Fruit fly (Drosophila melanogaster) whole organism, embryonic: ENCODE measurements around the gene CG14868.

ENCODE experiments used
- Adf1 ChIP-seq: fragments of 200-800 bp; sonication (Bioruptor generic); IDR thresholded peaks from 2 replicates; pipeline ENCODE4 v1.3.6; 2022; ENCODE audit warnings: missing biosample characterization, missing genetic modification characterization
- Aef1 ChIP-seq: fragments of 200-800 bp; sonication (Bioruptor generic); IDR thresholded peaks from 3 replicates; pipeline ENCODE4 v1.3.6; 2022; ENCODE audit warnings: missing biosample characterization, missing genetic modification characterization
- Asciz ChIP-seq: fragments of 200-800 bp; sonication (Bioruptor generic); optimal IDR thresholded peaks from 2 replicates; lab custom pipeline; 2017; ENCODE audit warnings: missing biosample characterization, mild to moderate bottlenecking, missing genetic modification characterization, missing genetic modification reagents
- CG10431 ChIP-seq: fragments of 200-800 bp; sonication (Bioruptor generic); optimal IDR thresholded peaks from 3 replicates; lab custom pipeline; 2018; ENCODE audit warnings: missing biosample characterization, mild to moderate bottlenecking, missing genetic modification characterization
- CG12236 ChIP-seq: fragments of 200-800 bp; sonication (Bioruptor generic); optimal IDR thresholded peaks from 2 replicates; lab custom pipeline; 2016; ENCODE audit warnings: missing biosample characterization, missing genetic modification characterization
- CG12769 ChIP-seq: fragments of 200-800 bp; sonication (Bioruptor generic); optimal IDR thresholded peaks from 2 replicates; lab custom pipeline; 2019; ENCODE audit warnings: missing biosample characterization, mild to moderate bottlenecking, missing genetic modification characterization, moderate library complexity
- CG15479 ChIP-seq: fragments of 200-800 bp; sonication (Bioruptor generic); optimal IDR thresholded peaks from 3 replicates; lab custom pipeline; 2019; ENCODE audit warnings: missing biosample characterization, mild to moderate bottlenecking, missing genetic modification characterization, moderate library complexity
- CG15696 ChIP-seq: fragments of 200-800 bp; sonication (Bioruptor generic); optimal IDR thresholded peaks from 2 replicates; lab custom pipeline; 2019; ENCODE audit warnings: missing biosample characterization, mild to moderate bottlenecking, missing genetic modification characterization, moderate library complexity
- CG32767 ChIP-seq: fragments of 200-800 bp; sonication (Bioruptor generic); IDR thresholded peaks from 2 replicates; pipeline ENCODE4 v1.3.6; 2022; ENCODE audit warnings: missing biosample characterization, missing genetic modification characterization
- CG32772 ChIP-seq: fragments of 200-800 bp; sonication (Bioruptor generic); IDR thresholded peaks from 2 replicates; pipeline ENCODE4 v1.3.6; 2022; ENCODE audit warnings: missing biosample characterization, missing genetic modification characterization
- CG33557 ChIP-seq: fragments of 200-800 bp; sonication (Bioruptor generic); optimal IDR thresholded peaks from 2 replicates; lab custom pipeline; 2019; ENCODE audit warnings: missing biosample characterization, mild to moderate bottlenecking, missing genetic modification characterization, moderate library complexity
- CG3847 ChIP-seq: fragments of 200-800 bp; sonication (Bioruptor generic); IDR thresholded peaks from 2 replicates; pipeline ENCODE4 v1.3.6; 2022; ENCODE audit warnings: missing biosample characterization, missing genetic modification characterization
- CG4707 ChIP-seq: fragments of 200-800 bp; sonication (Bioruptor generic); optimal IDR thresholded peaks from 2 replicates; lab custom pipeline; 2018; ENCODE audit warnings: missing biosample characterization, mild to moderate bottlenecking, missing genetic modification characterization, moderate library complexity
- CG4820 ChIP-seq: fragments of 200-800 bp; sonication (Bioruptor generic); optimal IDR thresholded peaks from 3 replicates; lab custom pipeline; 2016; ENCODE audit warnings: missing biosample characterization, missing genetic modification characterization
- CG6254 ChIP-seq: fragments of 200-800 bp; sonication (Bioruptor generic); optimal IDR thresholded peaks from 3 replicates; lab custom pipeline; 2017; ENCODE audit warnings: mild to moderate bottlenecking, missing biosample characterization, missing genetic modification reagents, missing genetic modification characterization
- CG7372 ChIP-seq: fragments of 200-800 bp; sonication (Bioruptor generic); IDR thresholded peaks from 2 replicates; pipeline ENCODE4 v1.3.6; 2022; ENCODE audit warnings: missing biosample characterization, missing genetic modification characterization
- CG7745 ChIP-seq: fragments of 200-800 bp; sonication (Bioruptor generic); optimal IDR thresholded peaks from 2 replicates; lab custom pipeline; 2018; ENCODE audit warnings: missing biosample characterization, mild to moderate bottlenecking, missing genetic modification characterization, moderate library complexity
- CG9727 ChIP-seq: fragments of 200-800 bp; sonication (Bioruptor generic); optimal IDR thresholded peaks from 3 replicates; lab custom pipeline; 2017; ENCODE audit warnings: missing biosample characterization, mild to moderate bottlenecking, missing genetic modification characterization
- CG9876 ChIP-seq: fragments of 200-800 bp; sonication (Bioruptor generic); optimal IDR thresholded peaks from 2 replicates; lab custom pipeline; 2016; ENCODE audit warnings: missing biosample characterization, missing genetic modification characterization
- CrebB ChIP-seq: fragments of 200-800 bp; sonication (Bioruptor generic); optimal IDR thresholded peaks from 3 replicates; lab custom pipeline; 2018; ENCODE audit warnings: missing biosample characterization, mild to moderate bottlenecking, missing genetic modification characterization
- D ChIP-seq, 2 experiments: fragments of 200-800 bp in 1 of 2; fragments of >200 bp in 1 of 2; sonication (Bioruptor generic) in 1 of 2; optimal IDR thresholded peaks; 2 replicates in 1 of 2; 3 replicates in 1 of 2; lab custom pipeline; 2017; ENCODE audit warnings: mild to moderate bottlenecking in 1 of 2, missing biosample characterization in 1 of 2, missing genetic modification characterization in 1 of 2, missing genetic modification reagents in 1 of 2
- Dip3 ChIP-seq: fragments of 200-800 bp; sonication (Bioruptor generic); optimal IDR thresholded peaks from 3 replicates; lab custom pipeline; 2016; ENCODE audit warnings: missing biosample characterization, missing genetic modification characterization
- Elba2 ChIP-seq: fragments of 200-800 bp; sonication (Bioruptor generic); optimal IDR thresholded peaks from 3 replicates; lab custom pipeline; 2016; ENCODE audit warnings: missing biosample characterization, missing genetic modification characterization
- Fer1 ChIP-seq: fragments of 200-800 bp; sonication (Bioruptor generic); optimal IDR thresholded peaks from 2 replicates; lab custom pipeline; 2017; ENCODE audit warnings: missing biosample characterization, mild to moderate bottlenecking, missing genetic modification characterization
- Gsc ChIP-seq: fragments of 200-800 bp; sonication (Bioruptor generic); IDR thresholded peaks from 2 replicates; pipeline ENCODE4 v1.3.6; 2022; ENCODE audit warnings: missing biosample characterization, missing genetic modification characterization
- H15 ChIP-seq: fragments of 200-800 bp; sonication (Bioruptor generic); IDR thresholded peaks from 3 replicates; pipeline ENCODE4 v1.3.6; 2022; ENCODE audit warnings: missing biosample characterization, missing genetic modification characterization
- Myb ChIP-seq: fragments of 200-800 bp; sonication (Bioruptor generic); optimal IDR thresholded peaks from 2 replicates; lab custom pipeline; 2016; ENCODE audit warnings: missing biosample characterization, missing genetic modification characterization
- Neu2 ChIP-seq: fragments of 200-800 bp; sonication (Bioruptor generic); optimal IDR thresholded peaks from 3 replicates; lab custom pipeline; 2016; ENCODE audit warnings: missing biosample characterization, missing genetic modification characterization, borderline replicate concordance
- Pdp1 ChIP-seq, 2 experiments: fragments of 200-800 bp; sonication (Bioruptor generic); optimal IDR thresholded peaks; 3 replicates each; lab custom pipeline; 2016; ENCODE audit warnings: missing biosample characterization in 2 of 2, missing genetic modification characterization in 2 of 2, mild to moderate bottlenecking in 1 of 2, moderate library complexity in 1 of 2
- Ravus ChIP-seq: fragments of 200-800 bp; sonication (Bioruptor generic); IDR thresholded peaks from 2 replicates; pipeline ENCODE4 v1.3.6; 2022; ENCODE audit warnings: missing biosample characterization, missing genetic modification characterization
- Rx ChIP-seq: fragments of 200-800 bp; sonication (Bioruptor generic); IDR thresholded peaks from 2 replicates; pipeline ENCODE4 v1.3.6; 2022; ENCODE audit warnings: missing biosample characterization, missing genetic modification characterization
- Sox102F ChIP-seq: fragments of 200-800 bp; sonication (Bioruptor generic); optimal IDR thresholded peaks from 2 replicates; lab custom pipeline; 2018; ENCODE audit warnings: missing biosample characterization, mild to moderate bottlenecking, missing genetic modification characterization, moderate library complexity
- Trl ChIP-seq, 3 experiments: fragments of >200 bp in 2 of 3; fragments of 200-800 bp in 1 of 3; sonication (Bioruptor generic) in 1 of 3; optimal IDR thresholded peaks; 2 replicates in 1 of 3; 3 replicates in 2 of 3; lab custom pipeline; 2016 to 2017; ENCODE audit warnings: missing biosample characterization in 1 of 3, missing genetic modification characterization in 1 of 3
- ac ChIP-seq: fragments of 200-800 bp; sonication (Bioruptor generic); optimal IDR thresholded peaks from 3 replicates; lab custom pipeline; 2017; ENCODE audit warnings: missing biosample characterization, mild to moderate bottlenecking, missing genetic modification characterization
- cad ChIP-seq: fragments of >200 bp; optimal IDR thresholded peaks from 2 replicates; lab custom pipeline; 2017; ENCODE audit warnings: missing biosample characterization, missing genetic modification characterization
- cg ChIP-seq: fragments of 200-800 bp; sonication (Bioruptor generic); optimal IDR thresholded peaks from 3 replicates; lab custom pipeline; 2019; ENCODE audit warnings: missing biosample characterization, mild to moderate bottlenecking, missing genetic modification characterization, moderate library complexity
- ewg ChIP-seq: fragments of 200-800 bp; sonication (Bioruptor generic); optimal IDR thresholded peaks from 3 replicates; lab custom pipeline; 2017; ENCODE audit warnings: mild to moderate bottlenecking, missing biosample characterization, missing genetic modification reagents, missing genetic modification characterization
- exex ChIP-seq: fragments of 200-800 bp; sonication (Bioruptor generic); optimal IDR thresholded peaks from 4 replicates; lab custom pipeline; 2018; ENCODE audit warnings: missing biosample characterization, mild to moderate bottlenecking, missing genetic modification characterization, moderate library complexity
- grn ChIP-seq: fragments of 200-800 bp; sonication (Bioruptor generic); optimal IDR thresholded peaks from 3 replicates; lab custom pipeline; 2017; ENCODE audit warnings: missing biosample characterization, missing genetic modification characterization
- h ChIP-seq: fragments of >200 bp; optimal IDR thresholded peaks from 2 replicates; lab custom pipeline; 2017
- her ChIP-seq: fragments of 200-800 bp; sonication (Bioruptor generic); optimal IDR thresholded peaks from 2 replicates; lab custom pipeline; 2016; ENCODE audit warnings: missing biosample characterization, missing genetic modification characterization
- knrl ChIP-seq: fragments of 200-800 bp; sonication (Bioruptor generic); IDR thresholded peaks from 3 replicates; pipeline ENCODE4 v1.3.6; 2022; ENCODE audit warnings: missing biosample characterization, missing genetic modification characterization; ENCODE audit not compliant: partially characterized antibody
- lab ChIP-seq: fragments of 200-800 bp; sonication (Bioruptor generic); optimal IDR thresholded peaks from 3 replicates; lab custom pipeline; 2017; ENCODE audit warnings: missing biosample characterization, missing genetic modification characterization, mild to moderate bottlenecking, moderate library complexity, missing genetic modification reagents
- nau ChIP-seq: fragments of 200-800 bp; sonication (Bioruptor generic); optimal IDR thresholded peaks from 3 replicates; lab custom pipeline; 2017; ENCODE audit warnings: missing biosample characterization, mild to moderate bottlenecking, missing genetic modification characterization, missing genetic modification reagents
- pnt ChIP-seq: fragments of 200-800 bp; sonication (Bioruptor generic); optimal IDR thresholded peaks from 3 replicates; lab custom pipeline; 2016; ENCODE audit warnings: missing biosample characterization, missing genetic modification characterization
- sens ChIP-seq: fragments of 200-800 bp; sonication (Bioruptor generic); peaks from one replicate; lab custom pipeline; 2016; ENCODE audit warnings: missing biosample characterization, missing genetic modification characterization
- sna ChIP-seq: fragments of 200-800 bp; sonication (Bioruptor generic); IDR thresholded peaks from 2 replicates; pipeline ENCODE4 v1.3.6; 2022; ENCODE audit warnings: missing biosample characterization, missing genetic modification characterization; ENCODE audit not compliant: partially characterized antibody
- sug ChIP-seq: fragments of 200-800 bp; optimal IDR thresholded peaks from 2 replicates; lab custom pipeline; 2019; ENCODE audit warnings: missing biosample characterization, mild to moderate bottlenecking, missing genetic modification characterization, moderate library complexity
- tup ChIP-seq: fragments of 200-800 bp; sonication (Bioruptor generic); optimal IDR thresholded peaks from 2 replicates; lab custom pipeline; 2016; ENCODE audit warnings: missing biosample characterization, mild to moderate bottlenecking, missing genetic modification characterization, moderate library complexity

Gene CG14868

dm6 chr3R:15345198-15346017, 24.3 kb downstream of the CG14868 start (continued):
- TF ChIP-seq CG12769 (tag; lab: Kevin White, UChicago) = peak; percentile 31
- TF ChIP-seq CG4707 = no peak
- peak in 1 of 2 experiments; percentile 5 for TF ChIP-seq Trl (optimal IDR thresholded peaks at IDR 0.05; lab: Kevin White, UChicago)
- no peak for TF ChIP-seq Trl (GFP tag; optimal IDR thresholded peaks at IDR 0.05; lab: Kevin White, UChicago)
- TF ChIP-seq nau (GFP tag; lab: Kevin White, UChicago) = no peak
- TF ChIP-seq Ravus (GFP tag; lab: Robert Waterston, UW) = no peak
- TF ChIP-seq exex (tag; lab: Kevin White, UChicago) = peak; percentile 3
- TF ChIP-seq CG32772 = no peak
- no peak for TF ChIP-seq CG3847 (GFP tag; lab: Robert Waterston, UW)
- TF ChIP-seq sens (GFP tag; lab: Kevin White, UChicago) = peak; percentile 26
- no peak for TF ChIP-seq CG7372 (GFP tag; lab: Robert Waterston, UW)
- peak; percentile 80 for TF ChIP-seq grn (GFP tag; lab: Kevin White, UChicago)
- TF ChIP-seq Pdp1 (GFP tag; optimal IDR thresholded peaks at IDR 0.05; lab: Kevin White, UChicago) = peak in 1 of 2 experiments; percentile 52
- peak; percentile 76 for TF ChIP-seq cg (GFP tag; lab: Kevin White, UChicago)
- TF ChIP-seq lab (GFP tag; lab: Kevin White, UChicago) = no peak
- no peak for TF ChIP-seq CG7745 (tag; lab: Kevin White, UChicago)
- no peak for TF ChIP-seq sna (GFP tag; lab: Robert Waterston, UW)
- no peak for TF ChIP-seq Dip3 (GFP tag; lab: Kevin White, UChicago)
- TF ChIP-seq CG9876 = no peak
- no peak for TF ChIP-seq cad (GFP tag; lab: Kevin White, UChicago)
- TF ChIP-seq Fer1 = no peak
- no peak for TF ChIP-seq h (lab: Kevin White, UChicago)
- no peak for TF ChIP-seq her
- peak; percentile 9 for TF ChIP-seq CG33557 (GFP tag; lab: Kevin White, UChicago)
- TF ChIP-seq knrl (GFP tag; lab: Robert Waterston, UW) = no peak
- no peak for TF ChIP-seq CG32767 (GFP tag; lab: Robert Waterston, UW)
- no peak for TF ChIP-seq CG4820 (GFP tag; lab: Kevin White, UChicago)
- no peak for TF ChIP-seq Myb (GFP tag; lab: Kevin White, UChicago)
- no peak for TF ChIP-seq H15 (GFP tag; lab: Robert Waterston, UW)
- peak; percentile 10 for TF ChIP-seq ac (GFP tag; lab: Kevin White, UChicago)
- TF ChIP-seq Neu2 = no peak
- TF ChIP-seq Adf1 (GFP tag; lab: Robert Waterston, UW) = no peak
- TF ChIP-seq Rx = no peak
- no peak for TF ChIP-seq tup (GFP tag; lab: Kevin White, UChicago)
- TF ChIP-seq CrebB (tag; lab: Kevin White, UChicago) = no peak
- TF ChIP-seq Sox102F (GFP tag; lab: Kevin White, UChicago) = no peak
- no peak for TF ChIP-seq D (optimal IDR thresholded peaks at IDR 0.05; lab: Kevin White, UChicago)
- no peak for TF ChIP-seq D (GFP tag; optimal IDR thresholded peaks at IDR 0.05; lab: Kevin White, UChicago)
- TF ChIP-seq CG15479 (GFP tag; lab: Kevin White, UChicago) = peak; percentile 80
- no peak for TF ChIP-seq Aef1 (GFP tag; lab: Robert Waterston, UW)
- no peak for TF ChIP-seq CG15696 (tag; lab: Kevin White, UChicago)
- no peak for TF ChIP-seq CG9727 (GFP tag; lab: Kevin White, UChicago)
- TF ChIP-seq CG6254 (GFP tag; lab: Kevin White, UChicago) = no peak
- no peak for TF ChIP-seq Gsc (GFP tag; lab: Robert Waterston, UW)
- TF ChIP-seq CG12236 = no peak
- no peak for TF ChIP-seq pnt (GFP tag; lab: Kevin White, UChicago)
- peak; percentile 85 for TF ChIP-seq CG10431 (GFP tag; lab: Kevin White, UChicago)
- no peak for TF ChIP-seq Asciz
- peak; percentile 83 for TF ChIP-seq Elba2 (GFP tag; lab: Kevin White, UChicago)
- peak; percentile 22 for TF ChIP-seq sug (tag; lab: Kevin White, UChicago)
- TF ChIP-seq ewg = no peak
